Worm (Caenorhabditis elegans) whole organism, late embryonic: ENCODE data around the gene T13C2.2.

Experiments
- C08G9.2 ChIP-seq: sonication (generic microtip); optimal IDR thresholded peaks from 2 replicates; lab custom pipeline; 2016; ENCODE audit warnings: mild to moderate bottlenecking, missing genetic modification characterization, moderate library complexity, missing compliant biosample characterization
- C38D4.7 ChIP-seq: fragments of 200-800 bp; sonication (Bioruptor generic); optimal IDR thresholded peaks from 2 replicates; lab custom pipeline; 2018; ENCODE audit warnings: mild to moderate bottlenecking, missing genetic modification characterization, moderate library complexity, missing compliant biosample characterization
- K09A11.1 ChIP-seq: sonication (generic microtip); optimal IDR thresholded peaks from 2 replicates; lab custom pipeline; 2017; ENCODE audit warnings: antibody characterized with exemption, mild to moderate bottlenecking, missing genetic modification characterization, missing compliant biosample characterization; ENCODE audit not compliant: insufficient read depth
- T23F11.4 ChIP-seq: fragments of 200-800 bp; sonication (Bioruptor generic); optimal IDR thresholded peaks from 2 replicates; lab custom pipeline; 2018; ENCODE audit warnings: mild to moderate bottlenecking, missing genetic modification characterization, missing compliant biosample characterization
- ceh-18 ChIP-seq: sonication (generic microtip); optimal IDR thresholded peaks from 2 replicates; lab custom pipeline; 2016; ENCODE audit warnings: missing genetic modification characterization, missing compliant biosample characterization
- ceh-19 ChIP-seq: fragments of 200-800 bp; sonication (Bioruptor generic); optimal IDR thresholded peaks from 2 replicates; lab custom pipeline; 2018; ENCODE audit warnings: mild to moderate bottlenecking, missing genetic modification characterization, missing compliant biosample characterization
- ceh-22 ChIP-seq: sonication (generic microtip); optimal IDR thresholded peaks from 2 replicates; lab custom pipeline; 2017; ENCODE audit warnings: missing biosample characterization, missing genetic modification characterization
- ceh-24 ChIP-seq: sonication (generic microtip); optimal IDR thresholded peaks from 2 replicates; lab custom pipeline; 2016; ENCODE audit warnings: mild to moderate bottlenecking, missing genetic modification characterization, missing compliant biosample characterization
- ceh-9 ChIP-seq: sonication (generic microtip); optimal IDR thresholded peaks from 2 replicates; lab custom pipeline; 2016; ENCODE audit warnings: mild to moderate bottlenecking, missing genetic modification characterization, inconsistent platforms, missing compliant biosample characterization
- che-1 ChIP-seq: sonication (generic microtip); optimal IDR thresholded peaks from 2 replicates; lab custom pipeline; 2016; ENCODE audit warnings: mild to moderate bottlenecking, missing genetic modification characterization, missing compliant biosample characterization
- elt-2 ChIP-seq: sonication (generic microtip); optimal IDR thresholded peaks from 2 replicates; lab custom pipeline; 2016; ENCODE audit warnings: missing genetic modification reagents, missing genetic modification characterization, missing compliant biosample characterization
- elt-4 ChIP-seq: sonication (generic microtip); optimal IDR thresholded peaks from 2 replicates; lab custom pipeline; 2016; ENCODE audit warnings: missing genetic modification characterization, missing compliant biosample characterization
- ets-4 ChIP-seq: sonication (generic microtip); optimal IDR thresholded peaks from 2 replicates; lab custom pipeline; 2016; ENCODE audit warnings: missing genetic modification characterization, missing compliant biosample characterization
- fax-1 ChIP-seq: sonication (generic microtip); optimal IDR thresholded peaks from 2 replicates; lab custom pipeline; 2016; ENCODE audit warnings: missing genotype, missing genetic modification characterization, missing compliant biosample characterization
- fkh-10 ChIP-seq: fragments of 150-350 bp; optimal IDR thresholded peaks from 2 replicates; lab custom pipeline; 2014; ENCODE audit warnings: missing biosample characterization, missing genetic modification reagents, missing genetic modification characterization
- fkh-6 ChIP-seq: sonication (generic microtip); optimal IDR thresholded peaks from 2 replicates; lab custom pipeline; 2016; ENCODE audit warnings: missing genetic modification characterization, missing compliant biosample characterization
- gmeb-2 ChIP-seq: sonication (generic microtip); optimal IDR thresholded peaks from 2 replicates; lab custom pipeline; 2016; ENCODE audit warnings: missing genetic modification characterization, inconsistent platforms, missing compliant biosample characterization
- hlh-13 ChIP-seq: fragments of 200-800 bp; sonication (Bioruptor generic); optimal IDR thresholded peaks from 2 replicates; lab custom pipeline; 2018; ENCODE audit warnings: mild to moderate bottlenecking, missing genetic modification characterization, missing compliant biosample characterization
- hlh-15 ChIP-seq: sonication (generic microtip); optimal IDR thresholded peaks from 2 replicates; lab custom pipeline; 2016; ENCODE audit warnings: missing genetic modification characterization, missing compliant biosample characterization
- lim-6 ChIP-seq: sonication (generic microtip); optimal IDR thresholded peaks from 2 replicates; lab custom pipeline; 2016; ENCODE audit warnings: missing genetic modification characterization, missing compliant biosample characterization
- madf-2 ChIP-seq: sonication (generic microtip); optimal IDR thresholded peaks from 2 replicates; lab custom pipeline; 2017; ENCODE audit warnings: missing genetic modification characterization, missing compliant biosample characterization
- mec-3 ChIP-seq: sonication (generic microtip); optimal IDR thresholded peaks from 2 replicates; lab custom pipeline; 2016; ENCODE audit warnings: borderline replicate concordance, missing genetic modification characterization, missing compliant biosample characterization
- nfya-1 ChIP-seq: sonication (generic microtip); optimal IDR thresholded peaks from 2 replicates; lab custom pipeline; 2017; ENCODE audit warnings: missing genetic modification characterization, mild to moderate bottlenecking, missing compliant biosample characterization, antibody characterized with exemption, moderate library complexity
- npax-4 ChIP-seq: sonication (generic microtip); optimal IDR thresholded peaks from 2 replicates; lab custom pipeline; 2016; ENCODE audit warnings: missing genetic modification characterization, missing compliant biosample characterization
- odd-2 ChIP-seq: sonication (generic microtip); optimal IDR thresholded peaks from 2 replicates; lab custom pipeline; 2017; ENCODE audit warnings: antibody characterized with exemption, mild to moderate bottlenecking, missing genetic modification characterization, missing compliant biosample characterization
- pag-3 ChIP-seq: sonication (generic microtip); optimal IDR thresholded peaks from 2 replicates; lab custom pipeline; 2016; ENCODE audit warnings: missing compliant biosample characterization, missing genetic modification characterization, borderline replicate concordance
- pat-9 ChIP-seq: fragments of 200-800 bp; sonication (Bioruptor generic); optimal IDR thresholded peaks from 2 replicates; lab custom pipeline; 2018; ENCODE audit warnings: mild to moderate bottlenecking, missing genetic modification characterization, moderate library complexity, missing compliant biosample characterization
- pha-4 ChIP-seq: fragments of 150-350 bp; optimal IDR thresholded peaks from 2 replicates; lab custom pipeline; 2018; ENCODE audit warnings: missing biosample characterization, missing genetic modification reagents, missing genetic modification characterization
- pros-1 ChIP-seq: fragments of 150-350 bp; optimal IDR thresholded peaks from 2 replicates; lab custom pipeline; 2014; ENCODE audit warnings: missing biosample characterization, missing genetic modification reagents, missing genetic modification characterization
- ref-2 ChIP-seq: sonication (generic microtip); optimal IDR thresholded peaks from 2 replicates; lab custom pipeline; 2016; ENCODE audit warnings: missing genetic modification characterization, missing compliant biosample characterization
- rnt-1 ChIP-seq: sonication (generic microtip); optimal IDR thresholded peaks from 2 replicates; lab custom pipeline; 2016; ENCODE audit warnings: missing genetic modification characterization, missing compliant biosample characterization
- sdc-2 ChIP-seq: sonication (generic microtip); optimal IDR thresholded peaks from 2 replicates; lab custom pipeline; 2016; ENCODE audit warnings: missing genotype, missing genetic modification characterization, missing compliant biosample characterization
- tbx-2 ChIP-seq: sonication (generic microtip); optimal IDR thresholded peaks from 2 replicates; lab custom pipeline; 2016; ENCODE audit warnings: missing genetic modification characterization, missing compliant biosample characterization
- unc-3 ChIP-seq, 2 experiments: fragments of 200-800 bp in 1 of 2; sonication (Bioruptor generic) in 1 of 2; sonication (generic microtip) in 1 of 2; conservative IDR thresholded peaks in 1 of 2; optimal IDR thresholded peaks in 1 of 2; 2 replicates each; pipeline versions ENCODE4 v1.3.6 to Lab custom; 2016 to 2022; ENCODE audit warnings: missing compliant biosample characterization in 2 of 2, missing genetic modification characterization in 2 of 2, missing genetic modification reagents in 1 of 2
- unc-55 ChIP-seq: sonication (generic microtip); optimal IDR thresholded peaks from 2 replicates; lab custom pipeline; 2017; ENCODE audit warnings: missing biosample characterization, missing genetic modification reagents, missing genetic modification characterization

The T13C2.2 gene

ce11 chrII:6783377-6783829, 8.6 kb upstream of the T13C2.2 start, which contains the start of gene gldi-2:
TSS of gene gldi-2 (plus strand) at chrII:6783427.
- TF ChIP-seq sdc-2 (tag; lab: Kevin White, UChicago) (no peak), K09A11.1 (tag; lab: Kevin White, UChicago) (no peak), npax-4 (tag; lab: Kevin White, UChicago) (no peak), C38D4.7 (GFP tag; lab: Kevin White, UChicago) (no peak), rnt-1 (tag; lab: Kevin White, UChicago) (no peak), fkh-6 (tag; lab: Kevin White, UChicago) (no peak), ceh-19 (GFP tag; lab: Kevin White, UChicago) (no peak), che-1 (tag; lab: Kevin White, UChicago) (no peak), pros-1 (tag; lab: Kevin White, UChicago) (no peak), mec-3 (no peak)
- TF ChIP-seq, all 69 proteins: peak for 0

- TF ChIP-seq unc-55 (peak; percentile 36), hlh-15 (tag; lab: Kevin White, UChicago) (no peak), ceh-19 (GFP tag; lab: Kevin White, UChicago) (no peak), ceh-22 (tag; lab: Kevin White, UChicago) (no peak), pha-4 (tag; lab: Kevin White, UChicago) (no peak)
- TF ChIP-seq, all 69 proteins: peak for 1
Measured at ce11 chrII:6788672-6789298, 3.2 kb upstream of the T13C2.2 start, which contains the start of gene T13C2.3. TSS of gene T13C2.3 (plus strand) at chrII:6789248.

ce11 chrII:6800104-6800711, 8.2 kb downstream of the T13C2.2 start, which contains the start of gene F31E8.4:
TSS of gene F31E8.4 (minus strand) at chrII:6800154.
- TF ChIP-seq che-1 (tag; lab: Kevin White, UChicago) (no peak), odd-2 (no peak), lim-6 (tag; lab: Kevin White, UChicago) (no peak), hlh-15 (tag; lab: Kevin White, UChicago) (no peak), C08G9.2 (tag; lab: Kevin White, UChicago) (no peak), ceh-9 (tag; lab: Kevin White, UChicago) (no peak), sdc-2 (tag; lab: Kevin White, UChicago) (no peak), ceh-24 (tag; lab: Kevin White, UChicago) (no peak), gmeb-2 (tag; lab: Kevin White, UChicago) (no peak), unc-3 (GFP tag; conservative IDR thresholded peaks at IDR 0.05; lab: Robert Waterston, UW) (no peak), unc-3 (tag; optimal IDR thresholded peaks at IDR 0.05; lab: Kevin White, UChicago) (no peak), ref-2 (tag; lab: Kevin White, UChicago) (peak; percentile 13), madf-2 (tag; lab: Kevin White, UChicago) (no peak), elt-2 (tag; lab: Kevin White, UChicago) (peak; percentile 52), T23F11.4 (GFP tag; lab: Kevin White, UChicago) (no peak), pat-9 (tag; lab: Kevin White, UChicago) (no peak), fkh-10 (no peak), ets-4 (tag; lab: Kevin White, UChicago) (no peak), pag-3 (no peak)

ce11 chrII:6801262-6801661, 9.3 kb downstream of the T13C2.2 start:
- TF ChIP-seq tbx-2 (tag; lab: Kevin White, UChicago) (no peak), fkh-10 (no peak), nfya-1 (tag; lab: Kevin White, UChicago) (no peak), C08G9.2 (tag; lab: Kevin White, UChicago) (no peak), npax-4 (tag; lab: Kevin White, UChicago) (no peak), mec-3 (no peak), ceh-18 (no peak), K09A11.1 (tag; lab: Kevin White, UChicago) (no peak), elt-2 (tag; lab: Kevin White, UChicago) (no peak), elt-4 (tag; lab: Kevin White, UChicago) (no peak), fax-1 (tag; lab: Kevin White, UChicago) (no peak), hlh-13 (no peak), T23F11.4 (GFP tag; lab: Kevin White, UChicago) (no peak)
